Fruit fly (Drosophila melanogaster) whole organism, embryonic: ENCODE results near the gene Abca3.

Experiments used
- Blimp-1 ChIP-seq: fragments of 200-800 bp; sonication (Bioruptor generic); optimal IDR thresholded peaks from 3 replicates; lab custom pipeline; 2018; ENCODE audit warnings: missing biosample characterization, missing genetic modification characterization, mild to moderate bottlenecking, moderate library complexity, missing genetic modification reagents
- CG10565 ChIP-seq: fragments of 200-800 bp; sonication (Bioruptor generic); optimal IDR thresholded peaks from 3 replicates; lab custom pipeline; 2016; ENCODE audit warnings: missing biosample characterization, mild to moderate bottlenecking, missing genetic modification characterization
- CG12104 ChIP-seq: fragments of 200-800 bp; sonication (Bioruptor generic); optimal IDR thresholded peaks from 3 replicates; lab custom pipeline; 2016; ENCODE audit warnings: missing biosample characterization, missing genetic modification characterization
- CG12942 ChIP-seq: fragments of 200-800 bp; sonication (Bioruptor generic); optimal IDR thresholded peaks from 3 replicates; lab custom pipeline; 2016; ENCODE audit warnings: missing biosample characterization, missing genetic modification characterization
- CG13287 ChIP-seq: fragments of 200-800 bp; sonication (Bioruptor generic); IDR thresholded peaks from 2 replicates; pipeline ENCODE4 v1.3.6; 2022; ENCODE audit warnings: missing biosample characterization, missing genetic modification characterization; ENCODE audit not compliant: partially characterized antibody
- CG13296 ChIP-seq: fragments of 200-800 bp; sonication (Bioruptor generic); optimal IDR thresholded peaks from 3 replicates; lab custom pipeline; 2018; ENCODE audit warnings: missing biosample characterization, mild to moderate bottlenecking, missing genetic modification characterization
- CG14050 ChIP-seq: fragments of 200-800 bp; sonication (Bioruptor generic); IDR thresholded peaks from 3 replicates; pipeline ENCODE4 v1.3.6; 2022; ENCODE audit warnings: missing biosample characterization, missing genetic modification characterization
- CG1647 ChIP-seq: fragments of 200-800 bp; sonication (Bioruptor generic); optimal IDR thresholded peaks from 3 replicates; lab custom pipeline; 2016; ENCODE audit warnings: missing biosample characterization, missing genetic modification characterization
- CG2875 ChIP-seq: fragments of 200-800 bp; sonication (Bioruptor generic); optimal IDR thresholded peaks from 2 replicates; lab custom pipeline; 2017; ENCODE audit warnings: missing biosample characterization, mild to moderate bottlenecking, missing genetic modification characterization, missing genetic modification reagents
- CG2889 ChIP-seq: fragments of 200-800 bp; sonication (Bioruptor generic); IDR thresholded peaks from 3 replicates; pipeline ENCODE4 v1.3.6; 2022; ENCODE audit warnings: missing biosample characterization, missing genetic modification characterization
- CG30403 ChIP-seq: fragments of 200-800 bp; sonication (Bioruptor generic); optimal IDR thresholded peaks from 3 replicates; lab custom pipeline; 2016; ENCODE audit warnings: missing biosample characterization, missing genetic modification characterization
- CG3163 ChIP-seq: fragments of 200-800 bp; sonication (Bioruptor generic); optimal IDR thresholded peaks from 3 replicates; lab custom pipeline; 2016; ENCODE audit warnings: missing biosample characterization, missing genetic modification characterization
- CG34376 ChIP-seq: fragments of 200-800 bp; sonication (Bioruptor generic); optimal IDR thresholded peaks from 2 replicates; lab custom pipeline; 2018; ENCODE audit warnings: missing biosample characterization, mild to moderate bottlenecking, missing genetic modification characterization
- CG5180 ChIP-seq: fragments of 200-800 bp; sonication (Bioruptor generic); optimal IDR thresholded peaks from 3 replicates; lab custom pipeline; 2017; ENCODE audit warnings: missing biosample characterization, missing genetic modification characterization, mild to moderate bottlenecking, moderate library complexity, missing genetic modification reagents
- CG6254 ChIP-seq: fragments of 200-800 bp; sonication (Bioruptor generic); optimal IDR thresholded peaks from 3 replicates; lab custom pipeline; 2017; ENCODE audit warnings: mild to moderate bottlenecking, missing biosample characterization, missing genetic modification reagents, missing genetic modification characterization
- CG8388 ChIP-seq: fragments of 200-800 bp; sonication (Bioruptor generic); optimal IDR thresholded peaks from 2 replicates; lab custom pipeline; 2019; ENCODE audit warnings: missing biosample characterization, mild to moderate bottlenecking, missing genetic modification characterization, moderate library complexity
- D ChIP-seq, 2 experiments: fragments of 200-800 bp in 1 of 2; fragments of >200 bp in 1 of 2; sonication (Bioruptor generic) in 1 of 2; optimal IDR thresholded peaks; 2 replicates in 1 of 2; 3 replicates in 1 of 2; lab custom pipeline; 2017; ENCODE audit warnings: mild to moderate bottlenecking in 1 of 2, missing biosample characterization in 1 of 2, missing genetic modification characterization in 1 of 2, missing genetic modification reagents in 1 of 2
- Doc3 ChIP-seq: fragments of 200-800 bp; sonication (Bioruptor generic); IDR thresholded peaks from 3 replicates; pipeline ENCODE4 v1.3.6; 2022; ENCODE audit warnings: missing biosample characterization, missing genetic modification characterization; ENCODE audit not compliant: partially characterized antibody
- E2f1 ChIP-seq: fragments of 200-800 bp; sonication (Bioruptor generic); IDR thresholded peaks from 2 replicates; pipeline ENCODE4 v1.3.6; 2022; ENCODE audit warnings: missing biosample characterization, missing genetic modification characterization
- Gug ChIP-seq: fragments of 200-800 bp; sonication (Bioruptor generic); IDR thresholded peaks from 4 replicates; pipeline ENCODE4 v1.3.6; 2022; ENCODE audit warnings: missing biosample characterization, missing genetic modification characterization
- HLH4C ChIP-seq: fragments of 200-800 bp; sonication (Bioruptor generic); IDR thresholded peaks from 3 replicates; pipeline ENCODE4 v1.3.6; 2022; ENCODE audit warnings: missing biosample characterization, missing genetic modification characterization; ENCODE audit not compliant: partially characterized antibody
- HmgZ ChIP-seq: fragments of 200-800 bp; sonication (Bioruptor generic); optimal IDR thresholded peaks from 2 replicates; lab custom pipeline; 2018; ENCODE audit warnings: missing biosample characterization, mild to moderate bottlenecking, missing genetic modification characterization
- Hr78 ChIP-seq, 2 experiments: fragments of 200-800 bp in 1 of 2; fragments of >200 bp in 1 of 2; sonication (Bioruptor generic) in 1 of 2; optimal IDR thresholded peaks; 2 replicates each; lab custom pipeline; 2017 to 2019; ENCODE audit warnings: missing biosample characterization in 2 of 2, missing genetic modification characterization in 2 of 2, mild to moderate bottlenecking in 1 of 2, moderate library complexity in 1 of 2
- Hsf ChIP-seq: fragments of 200-800 bp; sonication (Bioruptor generic); optimal IDR thresholded peaks from 3 replicates; lab custom pipeline; 2016; ENCODE audit warnings: missing biosample characterization, missing genetic modification characterization
- Jarid2 ChIP-seq: fragments of 200-800 bp; sonication (Bioruptor generic); optimal IDR thresholded peaks from 3 replicates; lab custom pipeline; 2017; ENCODE audit warnings: mild to moderate bottlenecking, missing biosample characterization, missing genetic modification reagents, missing genetic modification characterization
- Poxn ChIP-seq: fragments of 200-800 bp; sonication (Bioruptor generic); IDR thresholded peaks from 2 replicates; pipeline ENCODE4 v1.3.6; 2022; ENCODE audit warnings: missing biosample characterization, missing genetic modification characterization
- Ptx1 ChIP-seq: fragments of 200-800 bp; sonication (Bioruptor generic); IDR thresholded peaks from 2 replicates; pipeline ENCODE4 v1.3.6; 2022; ENCODE audit warnings: missing biosample characterization, missing genetic modification characterization
- Rx ChIP-seq: fragments of 200-800 bp; sonication (Bioruptor generic); IDR thresholded peaks from 2 replicates; pipeline ENCODE4 v1.3.6; 2022; ENCODE audit warnings: missing biosample characterization, missing genetic modification characterization
- Scr ChIP-seq: fragments of 200-800 bp; sonication (Bioruptor generic); IDR thresholded peaks from 2 replicates; pipeline ENCODE4 v1.3.6; 2022; ENCODE audit warnings: missing biosample characterization, missing genetic modification characterization; ENCODE audit not compliant: partially characterized antibody
- ac ChIP-seq: fragments of 200-800 bp; sonication (Bioruptor generic); optimal IDR thresholded peaks from 3 replicates; lab custom pipeline; 2017; ENCODE audit warnings: missing biosample characterization, mild to moderate bottlenecking, missing genetic modification characterization
- aop ChIP-seq: fragments of 200-800 bp; sonication (Bioruptor generic); IDR thresholded peaks from 2 replicates; pipeline ENCODE4 v1.3.6; 2022; ENCODE audit warnings: missing biosample characterization, missing genetic modification characterization
- az2 ChIP-seq: fragments of 200-800 bp; sonication (Bioruptor generic); optimal IDR thresholded peaks from 3 replicates; lab custom pipeline; 2016; ENCODE audit warnings: missing biosample characterization, missing genetic modification characterization
- emc ChIP-seq: fragments of 200-800 bp; sonication (Bioruptor generic); optimal IDR thresholded peaks from 2 replicates; lab custom pipeline; 2016; ENCODE audit warnings: missing biosample characterization, missing genetic modification characterization
- esg ChIP-seq: fragments of 200-800 bp; sonication (Bioruptor generic); conservative IDR thresholded peaks from 2 replicates; pipeline ENCODE4 v1.3.6; 2022; ENCODE audit warnings: missing biosample characterization, missing genetic modification characterization
- eve ChIP-seq, 2 experiments: fragments of >200 bp; optimal IDR thresholded peaks; 2 replicates each; lab custom pipeline; 2017; ENCODE audit warnings: missing biosample characterization in 2 of 2, missing genetic modification characterization in 2 of 2
- eyg ChIP-seq: fragments of 200-800 bp; sonication (Bioruptor generic); optimal IDR thresholded peaks from 3 replicates; lab custom pipeline; 2016; ENCODE audit warnings: missing biosample characterization, missing genetic modification characterization
- gce ChIP-seq: fragments of 200-800 bp; sonication (Bioruptor generic); IDR thresholded peaks from 3 replicates; pipeline ENCODE4 v1.3.6; 2022; ENCODE audit warnings: missing biosample characterization, missing genetic modification characterization
- lab ChIP-seq: fragments of 200-800 bp; sonication (Bioruptor generic); optimal IDR thresholded peaks from 3 replicates; lab custom pipeline; 2017; ENCODE audit warnings: missing biosample characterization, missing genetic modification characterization, mild to moderate bottlenecking, moderate library complexity, missing genetic modification reagents
- mld ChIP-seq: fragments of 200-800 bp; sonication (Bioruptor generic); IDR thresholded peaks from 3 replicates; pipeline ENCODE4 v1.3.6; 2022; ENCODE audit warnings: missing biosample characterization, missing genetic modification characterization; ENCODE audit not compliant: partially characterized antibody
- nom ChIP-seq: fragments of 200-800 bp; sonication (Bioruptor generic); optimal IDR thresholded peaks from 2 replicates; lab custom pipeline; 2017; ENCODE audit warnings: missing biosample characterization, missing genetic modification characterization, mild to moderate bottlenecking, moderate library complexity, missing genetic modification reagents
- oc ChIP-seq: fragments of 200-800 bp; sonication (Bioruptor generic); optimal IDR thresholded peaks from 2 replicates; lab custom pipeline; 2018; ENCODE audit warnings: missing biosample characterization, mild to moderate bottlenecking, missing genetic modification characterization, moderate library complexity
- otp ChIP-seq: fragments of 200-800 bp; sonication (Bioruptor generic); IDR thresholded peaks from 3 replicates; pipeline ENCODE4, ENCODE4 v1.3.6; 2022; ENCODE audit warnings: missing biosample characterization, missing genetic modification characterization
- phol ChIP-seq: fragments of 200-800 bp; sonication (Bioruptor generic); optimal IDR thresholded peaks from 3 replicates; lab custom pipeline; 2018; ENCODE audit warnings: missing biosample characterization, mild to moderate bottlenecking, missing genetic modification characterization, moderate library complexity
- pnt ChIP-seq: fragments of 200-800 bp; sonication (Bioruptor generic); optimal IDR thresholded peaks from 3 replicates; lab custom pipeline; 2016; ENCODE audit warnings: missing biosample characterization, missing genetic modification characterization
- repo ChIP-seq: fragments of 200-800 bp; sonication (Bioruptor generic); optimal IDR thresholded peaks from 2 replicates; lab custom pipeline; 2016; ENCODE audit warnings: missing biosample characterization, missing genetic modification characterization
- tio ChIP-seq: fragments of 200-800 bp; sonication (Bioruptor generic); optimal IDR thresholded peaks from 2 replicates; lab custom pipeline; 2017; ENCODE audit warnings: missing biosample characterization, missing genetic modification characterization, inconsistent platforms
- vvl ChIP-seq: fragments of 200-800 bp; sonication (Bioruptor generic); IDR thresholded peaks from 2 replicates; pipeline ENCODE4 v1.3.6; 2022; ENCODE audit warnings: missing biosample characterization, missing genetic modification characterization
- z ChIP-seq: fragments of 200-800 bp; sonication (Bioruptor generic); IDR thresholded peaks from 3 replicates; pipeline ENCODE4 v1.3.6; 2022; ENCODE audit warnings: missing biosample characterization, missing genetic modification characterization

Gene Abca3

dm6 chrX:21319202-21319772, 12.8 kb upstream of the Abca3 start, which contains the start of the genes SLIRP1 and anox (continued):
- peak; percentile 80 for TF ChIP-seq vvl (GFP tag; lab: Robert Waterston, UW)
- TF ChIP-seq Gug = peak; percentile 63; the same call in 3 of the 4 replicates
- no peak for TF ChIP-seq eve (GFP tag; optimal IDR thresholded peaks at IDR 0.05; lab: Kevin White, UChicago)
- peak; percentile 93 for TF ChIP-seq CG30403
- TF ChIP-seq mld = no peak
- TF ChIP-seq esg = peak; percentile 84
- TF ChIP-seq Rx (GFP tag; lab: Robert Waterston, UW) = peak; percentile 38; the same call in 1 of the 2 replicates
- TF ChIP-seq CG14050 (GFP tag; lab: Robert Waterston, UW) = peak; percentile 60; the same call in 2 of the 3 replicates
- TF ChIP-seq E2f1 (GFP tag; lab: Robert Waterston, UW) = peak; percentile 85
- no peak for TF ChIP-seq Doc3 (GFP tag; lab: Robert Waterston, UW)
- peak; percentile 58 for TF ChIP-seq CG6254 (GFP tag; lab: Kevin White, UChicago)
- TF ChIP-seq eyg (GFP tag; lab: Kevin White, UChicago) = peak; percentile 40
- peak; percentile 78 for TF ChIP-seq Blimp-1 (GFP tag; lab: Kevin White, UChicago)
- TF ChIP-seq CG1647 (GFP tag; lab: Kevin White, UChicago) = peak; percentile 55
- peak; percentile 32 for TF ChIP-seq lab
- TF ChIP-seq phol (tag; lab: Kevin White, UChicago) = peak; percentile 93
- no peak for TF ChIP-seq CG13287
- peak; percentile 75 for TF ChIP-seq nom (GFP tag; lab: Kevin White, UChicago)
- TF ChIP-seq pnt = peak; percentile 60
- no peak for TF ChIP-seq z (GFP tag; lab: Robert Waterston, UW)
- TF ChIP-seq az2 (GFP tag; lab: Kevin White, UChicago) = peak; percentile 85
- no peak for TF ChIP-seq D (optimal IDR thresholded peaks at IDR 0.05; lab: Kevin White, UChicago)
- peak; percentile 85 for TF ChIP-seq D (GFP tag; optimal IDR thresholded peaks at IDR 0.05; lab: Kevin White, UChicago)
- TF ChIP-seq CG12942 (GFP tag; lab: Kevin White, UChicago) = peak; percentile 82
- TF ChIP-seq Scr = no peak
- peak; percentile 44 for TF ChIP-seq Jarid2 (GFP tag; lab: Kevin White, UChicago)
- no peak for TF ChIP-seq HLH4C (GFP tag; lab: Robert Waterston, UW)
- TF ChIP-seq oc = peak; percentile 74
- TF ChIP-seq Hsf = peak; percentile 89
- TF ChIP-seq Ptx1 (GFP tag; lab: Robert Waterston, UW) = peak; percentile 88
- TF ChIP-seq otp (GFP tag; lab: Robert Waterston, UW) = no peak
- TF ChIP-seq ac (GFP tag; lab: Kevin White, UChicago) = peak; percentile 20
- TF ChIP-seq CG2875 (GFP tag; lab: Kevin White, UChicago) = peak; percentile 63
- peak; percentile 63 for TF ChIP-seq CG5180
- no peak; the same call in 2 of the 3 replicates for TF ChIP-seq gce (GFP tag; lab: Robert Waterston, UW)
- TF ChIP-seq CG2889 (GFP tag; lab: Robert Waterston, UW) = peak; percentile 74; the same call in 2 of the 3 replicates
- peak; percentile 88 for TF ChIP-seq HmgZ (tag; lab: Kevin White, UChicago)
- peak; percentile 81 for TF ChIP-seq CG12104 (GFP tag; lab: Kevin White, UChicago)
- TF ChIP-seq CG8388 = peak; percentile 86
- TF ChIP-seq Hr78 (GFP tag; optimal IDR thresholded peaks at IDR 0.05; lab: Kevin White, UChicago) = peak in 1 of 2 experiments; percentile 59
- TF ChIP-seq CG3163 (GFP tag; lab: Kevin White, UChicago) = peak; percentile 39
- TF ChIP-seq CG34376 = peak; percentile 77
- TF ChIP-seq aop (GFP tag; lab: Robert Waterston, UW) = no peak
- peak; percentile 86 for TF ChIP-seq CG13296 (GFP tag; lab: Kevin White, UChicago)
- peak; percentile 37 for TF ChIP-seq repo
- TF ChIP-seq emc (GFP tag; lab: Kevin White, UChicago) = no peak
- peak; percentile 28 for TF ChIP-seq CG10565 (GFP tag; lab: Kevin White, UChicago)
- TF ChIP-seq Poxn (GFP tag; lab: Robert Waterston, UW) = peak; percentile 46; the same call in 1 of the 2 replicates
- no peak for TF ChIP-seq tio (GFP tag; lab: Kevin White, UChicago)
